Worm (Caenorhabditis elegans) whole organism, L1 larva: ENCODE measurements around the gene F55F10.3.

Source experiments
- ama-1 ChIP-seq: fragments of 150-350 bp; optimal IDR thresholded peaks from 2 replicates; lab custom pipeline; 2014
- ceh-88 ChIP-seq: fragments of 200-800 bp; sonication (Bioruptor generic); IDR thresholded peaks from 2 replicates; pipeline ENCODE4 v1.3.6; 2022; ENCODE audit warnings: missing genetic modification characterization, missing compliant biosample characterization
- ceh-90 ChIP-seq: sonication (generic microtip); optimal IDR thresholded peaks from 2 replicates; lab custom pipeline; 2016; ENCODE audit warnings: missing genetic modification characterization, missing compliant biosample characterization
- fkh-10 ChIP-seq: sonication (generic microtip); optimal IDR thresholded peaks from 2 replicates; lab custom pipeline; 2017; ENCODE audit warnings: missing biosample characterization, missing genetic modification reagents, missing genetic modification characterization
- hpl-2 ChIP-seq: fragments of 150-350 bp; optimal IDR thresholded peaks from 2 replicates; lab custom pipeline; 2014; ENCODE audit warnings: missing biosample characterization, missing genetic modification reagents, missing genetic modification characterization
- lin-39 ChIP-seq: fragments of 150-350 bp; optimal IDR thresholded peaks from 2 replicates; lab custom pipeline; 2014; ENCODE audit warnings: missing biosample characterization, missing genetic modification reagents, missing genetic modification characterization
- nhr-20 ChIP-seq: sonication (generic microtip); optimal IDR thresholded peaks from 2 replicates; lab custom pipeline; 2016; ENCODE audit warnings: mild to moderate bottlenecking, missing genetic modification characterization, missing compliant biosample characterization
- nhr-28 ChIP-seq: fragments of 150-350 bp; optimal IDR thresholded peaks from 2 replicates; lab custom pipeline; 2014; ENCODE audit warnings: missing biosample characterization, missing genetic modification characterization
- nhr-90 ChIP-seq: sonication (generic microtip); optimal IDR thresholded peaks from 2 replicates; lab custom pipeline; 2016; ENCODE audit warnings: mild to moderate bottlenecking, missing genetic modification characterization, missing compliant biosample characterization; ENCODE audit not compliant: poor library complexity
- skn-1 ChIP-seq: fragments of 150-350 bp; optimal IDR thresholded peaks from 2 replicates; lab custom pipeline; 2014; ENCODE audit warnings: missing biosample characterization, missing genetic modification characterization
- unc-62 ChIP-seq: fragments of 150-350 bp; optimal IDR thresholded peaks from 2 replicates; lab custom pipeline; 2014; ENCODE audit warnings: missing biosample characterization, missing genetic modification reagents, missing genetic modification characterization
- zag-1 ChIP-seq: fragments of 150-350 bp; optimal IDR thresholded peaks from 2 replicates; lab custom pipeline; 2014; ENCODE audit warnings: missing biosample characterization, missing genetic modification characterization

- TF ChIP-seq ceh-90 (tag; lab: Kevin White, UChicago) (no peak), lin-39 (tag; lab: Kevin White, UChicago) (no peak), unc-62 (GFP tag; lab: Kevin White, UChicago) (no peak), ama-1 (lab: Kevin White, UChicago) (no peak), hpl-2 (GFP tag; lab: Kevin White, UChicago) (no peak), zag-1 (tag; lab: Kevin White, UChicago) (no peak), nhr-90 (no peak), nhr-28 (tag; lab: Kevin White, UChicago) (no peak), skn-1 (tag; lab: Kevin White, UChicago) (no peak), fkh-10 (no peak), ceh-88 (GFP tag; lab: Robert Waterston, UW) (no peak), nhr-20 (tag; lab: Kevin White, UChicago) (no peak)
These were observed 37.4 kb downstream of the F55F10.3 start for ce11 chrIV:4397111-4397510.
